Fruit fly (Drosophila melanogaster): ENCODE results near the gene CG5013.

Gene CG5013

dm6 chr3R:16049369-16049768, at the start of gene CG5013, which contains the start of gene IKKbeta:
TSS of gene CG5013 (plus strand) at chr3R:16049670.
TSS of gene IKKbeta (minus strand) at chr3R:16049421.
- TF ChIP-seq salr (GFP tag; optimal IDR thresholded peaks at IDR 0.05): no peak
- TF ChIP-seq CG3919 (GFP tag; optimal IDR thresholded peaks at IDR 0.05): peak; percentile 34
- 0 out of 2 replicates have a peak, but pooled peaks have one; percentile 13 for TF ChIP-seq CG15336 (GFP tag; IDR thresholded peaks at IDR 0.05)
- no peak for TF ChIP-seq Hr4 (GFP tag; optimal IDR thresholded peaks at IDR 0.05)
- 0 out of 3 replicates have a peak, but pooled peaks have one; percentile 23 for TF ChIP-seq eg (GFP tag; IDR thresholded peaks at IDR 0.05)
- no peak for TF ChIP-seq svp (GFP tag)
- no peak for TF ChIP-seq CG11762 (GFP tag; optimal IDR thresholded peaks at IDR 0.05; ENCODE audit: insufficient read depth)
- no peak for TF ChIP-seq vri (GFP tag; optimal IDR thresholded peaks at IDR 0.05)
- peak; percentile 50 for TF ChIP-seq lz (GFP tag; optimal IDR thresholded peaks at IDR 0.05)
- TF ChIP-seq topi (GFP tag; optimal IDR thresholded peaks at IDR 0.05): peak; percentile 49
- no peak for TF ChIP-seq CG6808 (GFP tag; optimal IDR thresholded peaks at IDR 0.05)
- no peak for TF ChIP-seq acj6 (GFP tag; optimal IDR thresholded peaks at IDR 0.05)
- no peak for TF ChIP-seq CG34406 (GFP tag; optimal IDR thresholded peaks at IDR 0.05)
- TF ChIP-seq dac (GFP tag; optimal IDR thresholded peaks at IDR 0.05): no peak
- peak; percentile 7 for TF ChIP-seq CG1621 (tag; optimal IDR thresholded peaks at IDR 0.05)
- peak; percentile 60 for TF ChIP-seq esn (GFP tag; optimal IDR thresholded peaks at IDR 0.05)
- TF ChIP-seq cyc (GFP tag; optimal IDR thresholded peaks at IDR 0.05): peak; percentile 59
- no peak for TF ChIP-seq Blimp-1 (GFP tag; optimal IDR thresholded peaks at IDR 0.05)
- TF ChIP-seq CG10631 (GFP tag; optimal IDR thresholded peaks at IDR 0.05): peak; percentile 45
- no peak for TF ChIP-seq CG8319 (GFP tag; optimal IDR thresholded peaks at IDR 0.05)
- TF ChIP-seq CG11294 (GFP tag; IDR thresholded peaks at IDR 0.05): no peak
- TF ChIP-seq CG9139 (GFP tag; optimal IDR thresholded peaks at IDR 0.05): no peak
- peak; percentile 69 for TF ChIP-seq fkh (GFP tag; optimal IDR thresholded peaks at IDR 0.05)
- no peak for TF ChIP-seq CG8119 (GFP tag; IDR thresholded peaks at IDR 0.05)
- no peak for TF ChIP-seq pdm3 (GFP tag; optimal IDR thresholded peaks at IDR 0.05)
- TF ChIP-seq Hr38 (GFP tag; optimal IDR thresholded peaks at IDR 0.05): no peak
- peak; percentile 15 for TF ChIP-seq Sox15 (GFP tag; optimal IDR thresholded peaks at IDR 0.05)
- peak; percentile 23 for TF ChIP-seq Ets96B (tag; optimal IDR thresholded peaks at IDR 0.05)
- no peak for TF ChIP-seq Ets21C (GFP tag; optimal IDR thresholded peaks at IDR 0.05)
- no peak for TF ChIP-seq CG8632 (GFP tag; optimal IDR thresholded peaks at IDR 0.05)
- peak; percentile 37 for TF ChIP-seq CG32006 (GFP tag; optimal IDR thresholded peaks at IDR 0.05)
- peak; percentile 45 for TF ChIP-seq Hr39 (GFP tag; optimal IDR thresholded peaks at IDR 0.05)
- TF ChIP-seq CG7368 (GFP tag; optimal IDR thresholded peaks at IDR 0.05): no peak
- TF ChIP-seq Eip75B (GFP tag; optimal IDR thresholded peaks at IDR 0.05): peak; percentile 43
- TF ChIP-seq CG4318 (GFP tag; optimal IDR thresholded peaks at IDR 0.05): no peak
- no peak for TF ChIP-seq net (GFP tag; optimal IDR thresholded peaks at IDR 0.05)
- no peak for TF ChIP-seq fd59A (GFP tag; optimal IDR thresholded peaks at IDR 0.05)
- peak in 1 of 2 experiments; percentile 16 for TF ChIP-seq ss (GFP tag; optimal IDR thresholded peaks at IDR 0.05)
- TF ChIP-seq CG6276 (GFP tag; optimal IDR thresholded peaks at IDR 0.05): no peak
- TF ChIP-seq CG10669 (GFP tag; optimal IDR thresholded peaks at IDR 0.05): no peak
- TF ChIP-seq fd85E (GFP tag; optimal IDR thresholded peaks at IDR 0.05): no peak
- TF ChIP-seq CG11902 (GFP tag; optimal IDR thresholded peaks at IDR 0.05): peak; percentile 21
- TF ChIP-seq CG3032 (tag; optimal IDR thresholded peaks at IDR 0.05): peak; percentile 60
- TF ChIP-seq CG16779 (tag; optimal IDR thresholded peaks at IDR 0.05): no peak
- no peak for TF ChIP-seq Met (GFP tag; optimal IDR thresholded peaks at IDR 0.05)
- TF ChIP-seq Eip93F (GFP tag; optimal IDR thresholded peaks at IDR 0.05): no peak
- no peak for TF ChIP-seq achi (GFP tag; optimal IDR thresholded peaks at IDR 0.05)
- TF ChIP-seq spab (GFP tag; optimal IDR thresholded peaks at IDR 0.05): no peak
- TF ChIP-seq CG6792 (GFP tag; optimal IDR thresholded peaks at IDR 0.05): no peak
- no peak for TF ChIP-seq CG6854 (GFP tag; optimal IDR thresholded peaks at IDR 0.05)
- no peak for TF ChIP-seq Gug (GFP tag; IDR thresholded peaks at IDR 0.05)
- TF ChIP-seq dsx (GFP tag; optimal IDR thresholded peaks at IDR 0.05; ENCODE audit: poor library complexity, severe bottlenecking): peak; percentile 11
- TF ChIP-seq Eip78C (GFP tag): peak; percentile 73
